Worm (Caenorhabditis elegans) whole organism, young adult: ENCODE data around the gene sru-24.

ENCODE experiments used
- F33H1.4 ChIP-seq: fragments of 200-800 bp; sonication (Bioruptor generic); IDR thresholded peaks from 2 replicates; pipeline ENCODE4 v1.3.6; 2022; ENCODE audit warnings: missing genetic modification reagents, missing genetic modification characterization, missing compliant biosample characterization
- F57C9.4 ChIP-seq: sonication (generic microtip); optimal IDR thresholded peaks from 2 replicates; lab custom pipeline; 2017; ENCODE audit warnings: mild to moderate bottlenecking, missing genetic modification characterization, missing compliant biosample characterization
- T26A5.8 ChIP-seq: sonication (generic microtip); optimal IDR thresholded peaks from 2 replicates; lab custom pipeline; 2016; ENCODE audit warnings: missing genetic modification characterization, missing compliant biosample characterization
- attf-3 ChIP-seq: fragments of 200-800 bp; sonication (Bioruptor generic); conservative IDR thresholded peaks from 2 replicates; pipeline ENCODE4 v1.3.6; 2022; ENCODE audit warnings: missing genetic modification reagents, missing genetic modification characterization, missing compliant biosample characterization
- attf-5 ChIP-seq: fragments of 200-800 bp; sonication (Bioruptor generic); optimal IDR thresholded peaks from 2 replicates; lab custom pipeline; 2018; ENCODE audit warnings: mild to moderate bottlenecking, missing genetic modification characterization, missing compliant biosample characterization
- attf-6 ChIP-seq: fragments of 200-800 bp; sonication (Bioruptor generic); IDR thresholded peaks from 2 replicates; pipeline ENCODE4 v1.3.6; 2022; ENCODE audit warnings: missing genetic modification reagents, missing genetic modification characterization, missing compliant biosample characterization
- bed-1 ChIP-seq: fragments of 200-800 bp; sonication (Bioruptor generic); IDR thresholded peaks from 2 replicates; pipeline ENCODE4 v1.3.6; 2022; ENCODE audit warnings: missing genetic modification reagents, missing genetic modification characterization, missing compliant biosample characterization
- cebp-1 ChIP-seq, 2 experiments: fragments of 200-800 bp in 1 of 2; sonication (Bioruptor generic) in 1 of 2; sonication (generic microtip) in 1 of 2; IDR thresholded peaks in 1 of 2; optimal IDR thresholded peaks in 1 of 2; 2 replicates each; pipeline versions ENCODE4 v1.3.6 to Lab custom; 2017 to 2022; ENCODE audit warnings: missing compliant biosample characterization in 2 of 2, missing genetic modification characterization in 2 of 2, mild to moderate bottlenecking in 1 of 2, missing genetic modification reagents in 1 of 2, moderate library complexity in 1 of 2
- ceh-27 ChIP-seq: fragments of 200-800 bp; sonication (Bioruptor generic); optimal IDR thresholded peaks from 2 replicates; lab custom pipeline; 2018; ENCODE audit warnings: mild to moderate bottlenecking, missing genetic modification characterization, moderate library complexity, missing compliant biosample characterization
- ceh-91 ChIP-seq: fragments of 200-800 bp; sonication (Bioruptor generic); IDR thresholded peaks from 2 replicates; pipeline ENCODE4 v1.3.6; 2022; ENCODE audit warnings: missing genetic modification reagents, missing genetic modification characterization, missing compliant biosample characterization
- dox-1 ChIP-seq: fragments of 200-800 bp; sonication (Bioruptor generic); IDR thresholded peaks from 2 replicates; pipeline ENCODE4 v1.3.6; 2022; ENCODE audit warnings: missing genetic modification reagents, missing genetic modification characterization, missing compliant biosample characterization
- egl-18 ChIP-seq: fragments of 200-800 bp; sonication (Bioruptor generic); IDR thresholded peaks from 2 replicates; pipeline ENCODE4 v1.3.6; 2022; ENCODE audit warnings: missing genetic modification reagents, missing genetic modification characterization, missing compliant biosample characterization
- egrh-3 ChIP-seq: fragments of 200-800 bp; sonication (Bioruptor generic); IDR thresholded peaks from 2 replicates; pipeline ENCODE4 v1.3.6; 2022; ENCODE audit warnings: missing genetic modification reagents, missing genetic modification characterization, missing compliant biosample characterization
- ekl-4 ChIP-seq: fragments of 200-800 bp; sonication (Bioruptor generic); IDR thresholded peaks from 2 replicates; pipeline ENCODE4 v1.3.6; 2022; ENCODE audit warnings: missing genetic modification reagents, missing genetic modification characterization, missing compliant biosample characterization
- ets-4 ChIP-seq: fragments of 200-800 bp; sonication (Bioruptor generic); optimal IDR thresholded peaks from 2 replicates; lab custom pipeline; 2018; ENCODE audit warnings: mild to moderate bottlenecking, missing genetic modification characterization, missing compliant biosample characterization
- gei-17 ChIP-seq: fragments of 200-800 bp; sonication (Bioruptor generic); optimal IDR thresholded peaks from 2 replicates; lab custom pipeline; 2018; ENCODE audit warnings: mild to moderate bottlenecking, missing genetic modification characterization, missing compliant biosample characterization
- let-526 ChIP-seq: fragments of 200-800 bp; sonication (Bioruptor generic); IDR thresholded peaks from 2 replicates; pipeline ENCODE4 v1.3.6; 2022; ENCODE audit warnings: missing genetic modification reagents, missing genetic modification characterization, missing compliant biosample characterization
- lin-40 ChIP-seq: sonication (generic microtip); optimal IDR thresholded peaks from 2 replicates; lab custom pipeline; 2016; ENCODE audit warnings: missing genetic modification characterization, mild to moderate bottlenecking, missing compliant biosample characterization, missing genotype, missing genetic modification reagents
- lir-1 ChIP-seq: fragments of 200-800 bp; sonication (Bioruptor generic); conservative IDR thresholded peaks from 2 replicates; pipeline ENCODE4 v1.3.6; 2022; ENCODE audit warnings: missing genetic modification reagents, missing genetic modification characterization, missing compliant biosample characterization
- mel-28 ChIP-seq: sonication (generic microtip); optimal IDR thresholded peaks from 2 replicates; lab custom pipeline; 2016; ENCODE audit warnings: borderline replicate concordance, mild to moderate bottlenecking, missing genetic modification characterization, missing compliant biosample characterization
- nfyb-1 ChIP-seq: fragments of 200-800 bp; sonication (Bioruptor generic); IDR thresholded peaks from 2 replicates; pipeline ENCODE4 v1.3.6; 2022; ENCODE audit warnings: missing genetic modification reagents, missing genetic modification characterization, missing compliant biosample characterization
- nhr-120 ChIP-seq: fragments of 200-800 bp; sonication (Bioruptor generic); IDR thresholded peaks from 2 replicates; pipeline ENCODE4 v1.3.6; 2022; ENCODE audit warnings: missing genetic modification characterization, missing compliant biosample characterization
- nhr-80 ChIP-seq: sonication (generic microtip); optimal IDR thresholded peaks from 2 replicates; lab custom pipeline; 2016; ENCODE audit warnings: missing genetic modification characterization, missing compliant biosample characterization
- pbrm-1 ChIP-seq: fragments of 200-800 bp; sonication (Bioruptor generic); IDR thresholded peaks from 2 replicates; pipeline ENCODE4 v1.3.6; 2022; ENCODE audit warnings: missing genetic modification reagents, missing genetic modification characterization, missing compliant biosample characterization
- rpc-1 ChIP-seq, 2 experiments: fragments of 150-350 bp in 1 of 2; sonication (generic microtip) in 1 of 2; optimal IDR thresholded peaks; 2 replicates each; lab custom pipeline; 2014 to 2018; ENCODE audit warnings: missing biosample characterization in 1 of 2, missing genetic modification characterization in 1 of 2, missing genetic modification reagents in 1 of 2, missing genotype in 1 of 2
- snpc-1.1 ChIP-seq: sonication (generic microtip); optimal IDR thresholded peaks from 2 replicates; lab custom pipeline; 2017; ENCODE audit warnings: missing genetic modification characterization, mild to moderate bottlenecking, missing compliant biosample characterization, antibody characterized with exemption, moderate library complexity, missing genotype, missing genetic modification reagents; ENCODE audit not compliant: insufficient read depth
- snpc-1.3 ChIP-seq: sonication (generic microtip); optimal IDR thresholded peaks from 2 replicates; lab custom pipeline; 2017; ENCODE audit warnings: missing genetic modification characterization, mild to moderate bottlenecking, missing compliant biosample characterization, antibody characterized with exemption, moderate library complexity, missing genotype, missing genetic modification reagents; ENCODE audit not compliant: insufficient read depth
- snpc-4 ChIP-seq, 5 experiments: fragments of 150-350 bp in 1 of 5; sonication (generic microtip) in 4 of 5; optimal IDR thresholded peaks; 2 replicates each; lab custom pipeline; 2014 to 2018; ENCODE audit warnings: missing genetic modification characterization in 5 of 5, missing biosample characterization in 3 of 5, antibody characterized with exemption in 2 of 5, mild to moderate bottlenecking in 2 of 5, missing compliant biosample characterization in 2 of 5, missing genotype in 2 of 5, moderate library complexity in 2 of 5, missing genetic modification reagents in 1 of 5
- tlf-1 ChIP-seq: fragments of 200-800 bp; sonication (Bioruptor generic); optimal IDR thresholded peaks from 2 replicates; lab custom pipeline; 2018; ENCODE audit warnings: mild to moderate bottlenecking, missing genetic modification characterization, missing compliant biosample characterization
- unc-62 ChIP-seq: fragments of 150-350 bp; optimal IDR thresholded peaks from 2 replicates; lab custom pipeline; 2014; ENCODE audit warnings: missing biosample characterization, missing genetic modification reagents, missing genetic modification characterization
- ztf-22 ChIP-seq: fragments of 200-800 bp; sonication (Bioruptor generic); optimal IDR thresholded peaks from 2 replicates; lab custom pipeline; 2018; ENCODE audit warnings: mild to moderate bottlenecking, missing genetic modification characterization, moderate library complexity, missing compliant biosample characterization

sru-24 gene

DNA sequence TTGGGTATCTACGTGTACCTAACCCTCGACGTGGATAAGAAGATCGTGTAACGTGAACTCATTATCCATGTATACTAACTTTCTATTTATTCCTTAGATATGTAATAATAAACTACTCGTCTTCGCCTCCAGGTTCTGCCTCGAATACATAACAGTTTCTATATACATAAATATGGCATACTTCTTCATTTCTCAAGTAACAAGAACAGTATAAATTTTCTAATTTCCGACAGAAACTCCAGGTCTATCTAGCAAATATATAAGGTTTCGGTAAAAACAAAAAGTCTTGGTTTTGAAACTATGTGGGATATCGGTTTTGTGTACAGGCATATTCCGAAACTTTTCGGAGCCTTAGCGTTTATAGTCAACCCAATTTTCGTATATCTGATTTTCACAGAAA, 32.9 kb downstream of the sru-24 start, which contains the start of gene srj-37:
srj-37 (plus strand) TSS at position 301 of the 400 bp plus-strand sequence.
- no peak for TF ChIP-seq T26A5.8 (tag; lab: Kevin White, UChicago)

DNA sequence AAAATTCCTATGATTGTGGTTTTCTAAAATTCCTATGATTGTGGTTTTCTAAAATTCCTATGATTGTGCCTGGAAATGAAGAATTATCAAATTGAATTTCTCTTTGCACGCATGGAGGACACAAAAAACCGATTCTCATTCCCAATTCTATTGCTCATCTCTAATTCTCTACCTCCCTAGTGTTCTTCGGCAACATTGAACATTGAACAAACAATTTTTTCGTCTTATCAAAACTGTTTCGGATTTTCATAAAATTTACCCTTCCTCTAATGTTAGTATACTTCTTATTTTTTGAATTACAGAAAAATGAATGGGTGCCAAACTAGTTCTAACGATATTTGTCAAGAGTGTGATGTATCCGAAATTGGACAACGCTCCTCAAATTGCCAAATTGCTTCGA, 35.0 kb downstream of the sru-24 start, which contains the start of gene pals-31:
pals-31 (plus strand) TSS at position 301 of the 400 bp plus-strand sequence.
- no peak for TF ChIP-seq F33H1.4 (GFP tag; lab: Robert Waterston, UW)
- no peak for TF ChIP-seq nhr-120 (GFP tag; lab: Robert Waterston, UW)
- no peak for TF ChIP-seq attf-6 (GFP tag; lab: Robert Waterston, UW)
- TF ChIP-seq, all 124 proteins: peak for 0

DNA sequence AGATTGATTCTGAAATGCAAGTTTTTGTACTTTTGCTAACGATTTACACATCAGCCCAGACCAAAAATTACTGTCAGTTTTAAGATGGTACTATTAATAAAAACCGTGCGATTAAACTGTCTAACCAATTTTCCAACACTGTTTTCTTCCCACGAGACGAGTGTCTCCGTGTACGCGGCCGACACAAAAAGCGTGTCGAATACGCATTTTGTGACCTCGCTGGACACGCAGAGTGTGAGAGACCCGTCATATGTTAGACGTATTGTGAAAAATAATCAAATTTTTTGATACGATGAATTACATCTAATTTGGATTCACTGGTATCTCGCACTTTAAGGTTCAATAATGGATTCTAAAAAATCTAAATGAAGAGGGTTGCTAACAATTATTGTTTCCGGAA, 35.6 kb downstream of the sru-24 start:
- TF ChIP-seq nhr-80 (tag; lab: Kevin White, UChicago) (peak; percentile 88), ztf-22 (no peak), ets-4 (GFP tag; lab: Kevin White, UChicago) (no peak), attf-3 (no peak), ceh-27 (GFP tag; lab: Kevin White, UChicago) (peak; percentile 13), snpc-1.1 (tag; lab: Kevin White, UChicago) (peak; percentile 18), cebp-1 (GFP tag; IDR thresholded peaks at IDR 0.05; lab: Robert Waterston, UW) (peak; percentile 36; the same call in 1 of the 2 replicates), cebp-1 (tag; optimal IDR thresholded peaks at IDR 0.05; lab: Kevin White, UChicago) (peak; percentile 45), snpc-4 (GFP tag; optimal IDR thresholded peaks at IDR 0.05; lab: Kevin White, UChicago) (no peak), snpc-4 (tag; optimal IDR thresholded peaks at IDR 0.05; lab: Kevin White, UChicago) (peak; percentile 66 to 91 (median 82)), dox-1 (GFP tag; lab: Robert Waterston, UW) (peak; percentile 63), lir-1 (GFP tag; lab: Robert Waterston, UW) (no peak), bed-1 (GFP tag; lab: Robert Waterston, UW) (no peak), snpc-1.3 (tag; lab: Kevin White, UChicago) (no peak), attf-5 (peak; percentile 71), unc-62 (GFP tag; lab: Kevin White, UChicago) (no peak), ceh-91 (no peak), F57C9.4 (tag; lab: Kevin White, UChicago) (no peak), mel-28 (tag; lab: Kevin White, UChicago) (no peak), nfyb-1 (GFP tag; lab: Robert Waterston, UW) (no peak)

DNA sequence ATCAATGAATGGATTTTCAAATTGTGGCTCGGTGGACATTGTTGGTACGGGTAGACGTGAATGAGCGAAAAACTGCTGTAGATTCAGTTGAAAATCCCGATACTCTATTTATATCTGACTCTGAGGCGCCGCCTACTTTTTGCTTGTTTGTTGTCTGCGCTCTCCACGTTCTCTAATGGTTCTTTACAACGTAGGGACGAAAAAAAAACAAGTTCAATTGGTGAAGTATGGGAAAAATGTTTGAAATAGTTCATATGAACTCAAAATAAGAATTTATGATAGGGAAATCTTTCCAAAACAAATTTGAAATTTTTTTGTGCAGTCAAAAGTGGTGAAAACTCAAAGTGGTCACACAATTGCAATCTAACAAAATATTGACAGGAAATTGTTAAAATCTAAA, 36.4 kb downstream of the sru-24 start, which contains the start of gene F48G7.10:
F48G7.10 (minus strand) TSS at position 101 of the 400 bp plus-strand sequence.
- TF ChIP-seq rpc-1 (optimal IDR thresholded peaks at IDR 0.05; lab: Kevin White, UChicago) (no peak), rpc-1 (tag; optimal IDR thresholded peaks at IDR 0.05; lab: Kevin White, UChicago) (no peak), ekl-4 (GFP tag; lab: Robert Waterston, UW) (no peak), F57C9.4 (tag; lab: Kevin White, UChicago) (no peak), T26A5.8 (tag; lab: Kevin White, UChicago) (no peak), attf-3 (no peak), egl-18 (GFP tag; lab: Robert Waterston, UW) (no peak), lin-40 (tag; lab: Kevin White, UChicago) (no peak), dox-1 (GFP tag; lab: Robert Waterston, UW) (no peak), gei-17 (GFP tag; lab: Kevin White, UChicago) (no peak), pbrm-1 (no peak), egrh-3 (no peak), tlf-1 (GFP tag; lab: Kevin White, UChicago) (no peak), let-526 (no peak)
